Worm (Caenorhabditis elegans) whole organism, late embryonic: Measurements from ENCODE around the gene srp-7.

Source experiments
- pha-4 ChIP-seq: fragments of 150-350 bp; optimal IDR thresholded peaks from 2 replicates; lab custom pipeline; 2018; ENCODE audit warnings: missing biosample characterization, missing genetic modification reagents, missing genetic modification characterization
- tbx-2 ChIP-seq: sonication (generic microtip); optimal IDR thresholded peaks from 2 replicates; lab custom pipeline; 2016; ENCODE audit warnings: missing genetic modification characterization, missing compliant biosample characterization

DNA sequence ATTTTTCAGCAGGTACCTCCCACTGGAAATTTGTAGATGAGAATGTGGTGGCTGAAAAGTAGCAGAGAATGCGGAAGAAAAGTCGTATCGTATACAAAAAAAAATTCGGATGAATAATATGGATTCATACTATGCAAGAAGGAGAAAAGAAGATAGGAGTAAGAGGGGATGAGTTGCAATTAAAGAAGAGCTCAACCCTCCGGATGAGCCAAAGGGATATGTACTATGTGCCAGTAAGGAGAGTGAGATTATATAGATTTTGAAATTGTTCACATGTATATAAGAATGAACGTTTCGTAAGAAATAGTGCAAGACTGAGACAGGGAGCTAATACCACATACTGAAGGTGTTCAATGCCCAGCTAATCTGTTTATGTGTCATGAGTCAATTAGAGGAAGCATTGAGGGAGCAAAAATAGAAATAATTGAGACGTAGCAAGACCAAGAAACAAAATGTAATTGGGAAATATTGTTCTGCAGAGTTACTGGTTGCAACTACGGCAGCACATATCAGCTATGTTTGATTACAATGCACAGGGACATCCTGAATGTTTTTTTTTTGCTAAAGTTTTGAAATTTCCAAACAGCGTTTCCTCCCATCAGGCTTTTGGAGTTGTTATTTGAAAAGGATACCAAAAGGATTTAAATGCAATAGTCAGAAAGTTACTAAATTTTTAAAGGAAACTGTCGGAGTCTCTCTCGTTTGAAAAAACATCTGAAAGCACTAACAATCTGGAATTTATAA is 10.5 kb upstream of the srp-7 start, which contains the start of gene F20D6.8:
- no peak for TF ChIP-seq tbx-2
- TF ChIP-seq pha-4: no peak
